Fruit fly (Drosophila melanogaster): ENCODE data around the gene norpA.
A peak's percentile ranks its signal among the peaks of the same experiment; 100 is the strongest.

norpA gene

DNA sequence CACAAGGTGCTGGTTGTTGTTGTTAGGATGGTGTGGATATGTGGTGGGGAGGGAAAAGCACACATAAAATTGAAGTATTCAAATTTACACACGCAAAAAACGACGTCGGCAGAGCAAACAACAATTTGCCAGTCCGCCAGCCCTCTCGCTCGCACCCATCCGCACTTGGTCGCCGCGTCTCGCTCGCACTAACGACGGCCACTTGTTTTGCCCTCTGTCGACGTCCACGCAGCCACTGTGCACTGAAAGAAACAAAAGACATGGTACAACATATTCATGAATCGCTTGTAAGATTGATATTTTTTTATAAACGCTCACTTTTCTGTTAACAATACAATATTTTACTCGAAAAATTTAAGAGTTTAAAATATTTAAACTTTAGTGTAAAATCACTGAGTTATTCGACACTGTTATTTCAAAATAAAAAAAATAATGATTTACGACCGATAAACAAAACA is 1.5 kb downstream of the norpA start (continued):
- TF ChIP-seq chif (GFP tag; optimal IDR thresholded peaks at IDR 0.05): peak in 1 of 2 experiments; percentile 34
- no peak for TF ChIP-seq Vsx1 (GFP tag; optimal IDR thresholded peaks at IDR 0.05)
- TF ChIP-seq fu2 (GFP tag; optimal IDR thresholded peaks at IDR 0.05): peak; percentile 58
- peak; percentile 24 for TF ChIP-seq nau (GFP tag; optimal IDR thresholded peaks at IDR 0.05)
- TF ChIP-seq psq (GFP tag; optimal IDR thresholded peaks at IDR 0.05): no peak
- no peak for TF ChIP-seq ERR (GFP tag; optimal IDR thresholded peaks at IDR 0.05)
- peak; percentile 66 for TF ChIP-seq dmrt99B (tag; optimal IDR thresholded peaks at IDR 0.05)
- TF ChIP-seq GATAe (GFP tag; conservative IDR thresholded peaks at IDR 0.05): no peak
- peak; percentile 60 for TF ChIP-seq Oli (tag; optimal IDR thresholded peaks at IDR 0.05)
- TF ChIP-seq gsb (GFP tag; IDR thresholded peaks at IDR 0.05): peak; percentile 38; the same call in 1 of the 2 replicates
- TF ChIP-seq pzg (GFP tag; optimal IDR thresholded peaks at IDR 0.05): no peak
- peak; percentile 20 for TF ChIP-seq odd (GFP tag; optimal IDR thresholded peaks at IDR 0.05)
- TF ChIP-seq CG14710 (tag; optimal IDR thresholded peaks at IDR 0.05): peak; percentile 13
- TF ChIP-seq CG30431 (GFP tag; optimal IDR thresholded peaks at IDR 0.05): peak; percentile 19
- TF ChIP-seq CG2129 (GFP tag; IDR thresholded peaks at IDR 0.05; ENCODE audit: partially characterized antibody): no peak
- no peak for TF ChIP-seq Dip2 (GFP tag; IDR thresholded peaks at IDR 0.05)
- TF ChIP-seq Deaf1 (tag; optimal IDR thresholded peaks at IDR 0.05): peak; percentile 34
- TF ChIP-seq CG15479 (GFP tag; optimal IDR thresholded peaks at IDR 0.05): no peak
- TF ChIP-seq shn (GFP tag; optimal IDR thresholded peaks at IDR 0.05): peak; percentile 7
- no peak for TF ChIP-seq grn (GFP tag; optimal IDR thresholded peaks at IDR 0.05)
- no peak for TF ChIP-seq Dref (GFP tag; IDR thresholded peaks at IDR 0.05)
- no peak for TF ChIP-seq trh (GFP tag; optimal IDR thresholded peaks at IDR 0.05)
- peak; percentile 15 for TF ChIP-seq sd (tag; optimal IDR thresholded peaks at IDR 0.05)
- 0 out of 2 replicates have a peak, but pooled peaks have one; percentile 38 for TF ChIP-seq CG3847 (GFP tag; IDR thresholded peaks at IDR 0.05)
- no peak for TF ChIP-seq chn (GFP tag; optimal IDR thresholded peaks at IDR 0.05)
- TF ChIP-seq CG1602 (GFP tag; optimal IDR thresholded peaks at IDR 0.05): peak; percentile 34
- TF ChIP-seq Hmx (GFP tag; optimal IDR thresholded peaks at IDR 0.05): peak; percentile 19
- no peak for TF ChIP-seq ham (GFP tag; IDR thresholded peaks at IDR 0.05)
- TF ChIP-seq Bgb (GFP tag; IDR thresholded peaks at IDR 0.05; ENCODE audit: partially characterized antibody): no peak
- TF ChIP-seq Neu2 (GFP tag; optimal IDR thresholded peaks at IDR 0.05; ENCODE audit: borderline replicate concordance): no peak
- TF ChIP-seq bowl (GFP tag; IDR thresholded peaks at IDR 0.05): no peak
- TF ChIP-seq Ets97D (GFP tag; optimal IDR thresholded peaks at IDR 0.05): peak; percentile 13
- peak; percentile 12 for TF ChIP-seq Six4 (GFP tag; optimal IDR thresholded peaks at IDR 0.05)
- TF ChIP-seq Aef1 (GFP tag; IDR thresholded peaks at IDR 0.05): peak; percentile 66
- peak in 1 of 2 experiments; percentile 49 for TF ChIP-seq Pdp1 (GFP tag; optimal IDR thresholded peaks at IDR 0.05)
- TF ChIP-seq ind (GFP tag; optimal IDR thresholded peaks at IDR 0.05): peak; percentile 60
- TF ChIP-seq jigr1 (GFP tag; IDR thresholded peaks at IDR 0.05): 0 out of 3 replicates have a peak, but pooled peaks have one; percentile 21
- TF ChIP-seq ara (GFP tag; IDR thresholded peaks at IDR 0.05): peak; percentile 35
- peak; percentile 34 for TF ChIP-seq B-H2 (GFP tag; optimal IDR thresholded peaks at IDR 0.05)
- TF ChIP-seq ato (GFP tag; IDR thresholded peaks at IDR 0.05; ENCODE audit: partially characterized antibody): no peak
- TF ChIP-seq gcm (GFP tag; optimal IDR thresholded peaks at IDR 0.05): peak; percentile 18
- TF ChIP-seq CG11093 (GFP tag; IDR thresholded peaks at IDR 0.05): peak; percentile 50; the same call in 1 of the 3 replicates
- TF ChIP-seq crp (GFP tag; optimal IDR thresholded peaks at IDR 0.05): peak in 1 of 2 experiments; percentile 15
- peak; percentile 9 for TF ChIP-seq Atf-2 (GFP tag; optimal IDR thresholded peaks at IDR 0.05)
- TF ChIP-seq CG8478 (optimal IDR thresholded peaks at IDR 0.05): no peak

Data from whole organism, embryonic.